Fruit fly (Drosophila melanogaster) whole organism, wandering third instar larva: ENCODE results near the gene Lsp1alpha.
A peak's percentile ranks its signal among the peaks of the same experiment; 100 is the strongest.

Experiments
- Abd-B ChIP-seq: fragments of >200 bp; optimal IDR thresholded peaks from 2 replicates; lab custom pipeline; 2017; ENCODE audit warnings: missing biosample characterization, missing genetic modification characterization
- CG32264 ChIP-seq: fragments of 200-800 bp; sonication (Bioruptor generic); optimal IDR thresholded peaks from 2 replicates; lab custom pipeline; 2016; ENCODE audit warnings: missing biosample characterization, missing genetic modification characterization
- CG9705 ChIP-seq: fragments of 200-800 bp; sonication (Bioruptor generic); optimal IDR thresholded peaks from 2 replicates; lab custom pipeline; 2018; ENCODE audit warnings: missing biosample characterization, mild to moderate bottlenecking, missing genetic modification characterization
- CrebA ChIP-seq: fragments of 200-800 bp; sonication (Bioruptor generic); optimal IDR thresholded peaks from 2 replicates; lab custom pipeline; 2016; ENCODE audit warnings: missing biosample characterization, mild to moderate bottlenecking, missing genetic modification characterization, borderline replicate concordance
- Dif ChIP-seq: fragments of 200-275, 200-300 bp; sonication (Bioruptor generic); optimal IDR thresholded peaks from 2 replicates; lab custom pipeline; 2018; ENCODE audit warnings: missing biosample characterization, missing genetic modification characterization; ENCODE audit not compliant: partially characterized antibody
- HLH106 ChIP-seq: fragments of 200-800 bp; optimal IDR thresholded peaks from 3 replicates; lab custom pipeline; 2019; ENCODE audit warnings: missing biosample characterization, mild to moderate bottlenecking, missing genetic modification characterization, moderate library complexity
- Hnf4 ChIP-seq: fragments of 200-800 bp; sonication (Bioruptor generic); optimal IDR thresholded peaks from 2 replicates; lab custom pipeline; 2016; ENCODE audit warnings: missing biosample characterization, mild to moderate bottlenecking, missing genetic modification characterization
- Hr78 ChIP-seq: fragments of >200 bp; optimal IDR thresholded peaks from 2 replicates; lab custom pipeline; 2017; ENCODE audit warnings: missing biosample characterization, missing genetic modification characterization
- Hr83 ChIP-seq: fragments of 200-300 bp; sonication (Bioruptor generic); optimal IDR thresholded peaks from 2 replicates; lab custom pipeline; 2016; ENCODE audit warnings: missing biosample characterization, mild to moderate bottlenecking, missing genetic modification characterization, moderate library complexity; ENCODE audit not compliant: poor library complexity, severe bottlenecking
- Mio ChIP-seq: sonication (Bioruptor generic); optimal IDR thresholded peaks from 2 replicates; lab custom pipeline; 2016; ENCODE audit warnings: missing biosample characterization, missing genetic modification characterization
- N ChIP-seq: fragments of >200 bp; optimal IDR thresholded peaks from 2 replicates; lab custom pipeline; 2018; ENCODE audit warnings: missing biosample characterization, missing external identifiers, missing genetic modification characterization
- OdsH ChIP-seq: fragments of 200-800 bp; sonication (Bioruptor generic); optimal IDR thresholded peaks from 2 replicates; lab custom pipeline; 2016; ENCODE audit warnings: missing biosample characterization, mild to moderate bottlenecking, missing genetic modification characterization
- Rel ChIP-seq, 2 experiments: fragments of 200-800 bp; sonication (Bioruptor generic) in 1 of 2; optimal IDR thresholded peaks; 2 replicates in 1 of 2; 3 replicates in 1 of 2; lab custom pipeline; 2016 to 2019; ENCODE audit warnings: mild to moderate bottlenecking in 2 of 2, missing biosample characterization in 2 of 2, missing genetic modification characterization in 2 of 2, moderate library complexity in 1 of 2
- Sp1 ChIP-seq: fragments of 200-800 bp; sonication (Bioruptor generic); optimal IDR thresholded peaks from 3 replicates; lab custom pipeline; 2019; ENCODE audit warnings: missing biosample characterization, mild to moderate bottlenecking, missing genetic modification characterization, moderate library complexity
- Vsx2 ChIP-seq: fragments of 200-300, 225-300 bp; sonication (Bioruptor generic); optimal IDR thresholded peaks from 2 replicates; lab custom pipeline; 2018; ENCODE audit warnings: missing biosample characterization, missing genetic modification characterization; ENCODE audit not compliant: partially characterized antibody
- br ChIP-seq: fragments of 200-800 bp; sonication (Bioruptor generic); optimal IDR thresholded peaks from 2 replicates; lab custom pipeline; 2016; ENCODE audit warnings: missing biosample characterization, missing genetic modification characterization
- brk ChIP-seq: fragments of 200-800 bp; sonication (Bioruptor generic); optimal IDR thresholded peaks from 2 replicates; lab custom pipeline; 2016; ENCODE audit warnings: missing biosample characterization, mild to moderate bottlenecking, missing genetic modification characterization
- dl ChIP-seq, 2 experiments: fragments of 175-275, 200-275 bp in 1 of 2; fragments of 200-275 bp in 1 of 2; sonication (Bioruptor generic); optimal IDR thresholded peaks; lab custom pipeline; 2018; ENCODE audit warnings: mild to moderate bottlenecking in 2 of 2, missing biosample characterization in 2 of 2, missing genetic modification characterization in 2 of 2, moderate library complexity in 2 of 2; ENCODE audit not compliant: partially characterized antibody in 2 of 2, insufficient read depth in 1 of 2
- dmrt93B ChIP-seq: fragments of 200-800 bp; sonication (Bioruptor generic); optimal IDR thresholded peaks from 2 replicates; lab custom pipeline; 2018; ENCODE audit warnings: missing biosample characterization, mild to moderate bottlenecking, missing genetic modification characterization
- dsf ChIP-seq: sonication (Bioruptor generic); optimal IDR thresholded peaks from 2 replicates; lab custom pipeline; 2016; ENCODE audit warnings: missing biosample characterization, missing genetic modification characterization, borderline replicate concordance
- ey ChIP-seq: fragments of 200-800 bp; sonication (Bioruptor generic); optimal IDR thresholded peaks from 2 replicates; lab custom pipeline; 2016; ENCODE audit warnings: missing biosample characterization, missing genetic modification characterization
- fru ChIP-seq: fragments of 200-800 bp; sonication (Bioruptor generic); optimal IDR thresholded peaks from 3 replicates; lab custom pipeline; 2016; ENCODE audit warnings: missing biosample characterization, mild to moderate bottlenecking, missing genetic modification characterization
- h ChIP-seq: fragments of 200-800 bp; sonication (Bioruptor generic); optimal IDR thresholded peaks from 3 replicates; lab custom pipeline; 2016; ENCODE audit warnings: missing biosample characterization, mild to moderate bottlenecking, missing genetic modification characterization
- jim ChIP-seq: fragments of 175-275, 200-325 bp; sonication (Bioruptor generic); optimal IDR thresholded peaks from 2 replicates; lab custom pipeline; 2016; ENCODE audit warnings: missing biosample characterization, mild to moderate bottlenecking, missing genetic modification characterization
- lola ChIP-seq: fragments of >200 bp; optimal IDR thresholded peaks from 2 replicates; lab custom pipeline; 2017; ENCODE audit warnings: missing biosample characterization, missing genetic modification characterization
- pan ChIP-seq: fragments of >200 bp; optimal IDR thresholded peaks from 2 replicates; lab custom pipeline; 2017
- psq ChIP-seq: fragments of 200-800 bp; sonication (Bioruptor generic); optimal IDR thresholded peaks from 3 replicates; lab custom pipeline; 2017; ENCODE audit warnings: missing biosample characterization, mild to moderate bottlenecking, missing genetic modification characterization, moderate library complexity
- rgr ChIP-seq: fragments of 200-800 bp; sonication (Bioruptor generic); optimal IDR thresholded peaks from 3 replicates; lab custom pipeline; 2016; ENCODE audit warnings: missing biosample characterization, mild to moderate bottlenecking, missing genetic modification characterization
- sage ChIP-seq: fragments of 200-800 bp; sonication (Bioruptor generic); optimal IDR thresholded peaks from 2 replicates; lab custom pipeline; 2016; ENCODE audit warnings: missing biosample characterization, mild to moderate bottlenecking, missing genetic modification characterization
- sv ChIP-seq: fragments of 200-800 bp; sonication (Bioruptor generic); optimal IDR thresholded peaks from 3 replicates; lab custom pipeline; 2016; ENCODE audit warnings: missing biosample characterization, missing genetic modification characterization
- tai ChIP-seq: sonication (Bioruptor generic); optimal IDR thresholded peaks from 2 replicates; lab custom pipeline; 2016; ENCODE audit warnings: missing biosample characterization, missing genetic modification characterization
- usp ChIP-seq: fragments of >200 bp; optimal IDR thresholded peaks from 2 replicates; lab custom pipeline; 2017; ENCODE audit warnings: missing biosample characterization, missing genetic modification characterization
- woc ChIP-seq: sonication (Bioruptor generic); optimal IDR thresholded peaks from 2 replicates; lab custom pipeline; 2016; ENCODE audit warnings: missing biosample characterization, mild to moderate bottlenecking, missing genetic modification characterization

Lsp1alpha gene

dm6 chrX:12489991-12490390 lies at the start of gene Lsp1alpha:
Gene Lsp1alpha (plus strand): TSS chrX:12490291.
- TF ChIP-seq psq (GFP tag; lab: Kevin White, UChicago) (no peak), Sp1 (GFP tag; lab: Kevin White, UChicago) (no peak), CrebA (no peak), HLH106 (tag; lab: Kevin White, UChicago) (no peak), Rel (GFP tag; optimal IDR thresholded peaks at IDR 0.05; lab: Kevin White, UChicago) (no peak), Rel (tag; optimal IDR thresholded peaks at IDR 0.05; lab: Kevin White, UChicago) (no peak), OdsH (GFP tag; lab: Kevin White, UChicago) (no peak), brk (GFP tag; lab: Kevin White, UChicago) (no peak), N (GFP tag; lab: Kevin White, UChicago) (no peak), rgr (GFP tag; lab: Kevin White, UChicago) (no peak), fru (no peak), Dif (GFP tag; lab: Kevin White, UChicago) (no peak), woc (GFP tag; lab: Kevin White, UChicago) (no peak), jim (no peak), CG32264 (no peak), dmrt93B (GFP tag; lab: Kevin White, UChicago) (no peak), dsf (GFP tag; lab: Kevin White, UChicago) (no peak), Abd-B (GFP tag; lab: Kevin White, UChicago) (no peak), Hr78 (GFP tag; lab: Kevin White, UChicago) (no peak)

dm6 chrX:12447874-12448273 lies 42.2 kb upstream of the Lsp1alpha start:
- TF ChIP-seq Hnf4 (GFP tag; lab: Kevin White, UChicago) = no peak
- TF ChIP-seq OdsH (GFP tag; lab: Kevin White, UChicago) = no peak
- no peak for TF ChIP-seq CG32264
- TF ChIP-seq h = no peak
- TF ChIP-seq Vsx2 (GFP tag; lab: Kevin White, UChicago) = no peak
- TF ChIP-seq CG9705 = no peak
- no peak for TF ChIP-seq pan (lab: Kevin White, UChicago)
- TF ChIP-seq dsf (GFP tag; lab: Kevin White, UChicago) = no peak
- no peak for TF ChIP-seq HLH106 (tag; lab: Kevin White, UChicago)
- TF ChIP-seq Mio (GFP tag; lab: Kevin White, UChicago) = no peak
- no peak for TF ChIP-seq N (GFP tag; lab: Kevin White, UChicago)
- TF ChIP-seq Hr83 (GFP tag; lab: Kevin White, UChicago) = no peak
- TF ChIP-seq jim = no peak
- no peak for TF ChIP-seq usp (GFP tag; lab: Kevin White, UChicago)
- TF ChIP-seq CrebA = no peak
- no peak for TF ChIP-seq tai (GFP tag; lab: Kevin White, UChicago)

dm6 chrX:12453704-12454103 lies 36.4 kb upstream of the Lsp1alpha start:
- TF ChIP-seq usp (GFP tag; lab: Kevin White, UChicago) = no peak
- no peak for TF ChIP-seq ey (GFP tag; lab: Kevin White, UChicago)
- TF ChIP-seq Mio (GFP tag; lab: Kevin White, UChicago) = no peak
- no peak for TF ChIP-seq h
- TF ChIP-seq dl (GFP tag; optimal IDR thresholded peaks at IDR 0.05; lab: Kevin White, UChicago; ENCODE audit: insufficient read depth in 1 of 2, partially characterized antibody in 2 of 2) = no peak
- TF ChIP-seq fru = no peak
- TF ChIP-seq sage (GFP tag; lab: Kevin White, UChicago) = no peak
- TF ChIP-seq br (GFP tag; lab: Kevin White, UChicago) = no peak

- no peak for TF ChIP-seq h
- TF ChIP-seq rgr (GFP tag; lab: Kevin White, UChicago) = no peak
- no peak for TF ChIP-seq lola (GFP tag; lab: Kevin White, UChicago)
- TF ChIP-seq dmrt93B (GFP tag; lab: Kevin White, UChicago) = no peak
- peak; percentile 40 for TF ChIP-seq sv (GFP tag; lab: Kevin White, UChicago)
- no peak for TF ChIP-seq Rel (GFP tag; optimal IDR thresholded peaks at IDR 0.05; lab: Kevin White, UChicago)
- no peak for TF ChIP-seq Rel (tag; optimal IDR thresholded peaks at IDR 0.05; lab: Kevin White, UChicago)
Observed at dm6 chrX:12454358-12454757, 35.7 kb upstream of the Lsp1alpha start, which contains the start of gene CG15927. Gene CG15927 (plus strand): TSS chrX:12454729.
